Worm (Caenorhabditis elegans): ENCODE results near the gene srj-5.

Gene srj-5

DNA sequence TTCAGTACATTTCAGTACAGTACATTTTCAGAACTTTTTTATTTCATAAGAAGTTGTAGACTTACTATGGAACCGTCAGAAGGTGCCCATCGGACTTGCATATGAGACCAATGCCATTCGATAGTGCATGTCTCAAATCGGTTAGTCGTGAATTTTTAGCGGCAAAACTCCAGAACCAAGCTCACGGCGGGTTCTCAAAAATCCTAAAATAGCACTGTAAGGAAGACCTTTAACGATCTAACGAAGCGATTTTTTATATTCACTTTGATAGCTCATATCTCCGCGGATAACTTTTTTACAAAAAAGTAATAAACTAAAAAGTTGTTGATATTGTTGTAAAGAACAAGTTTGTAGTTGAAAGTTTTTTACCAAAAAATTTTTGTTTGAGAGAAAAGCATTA, 21.4 kb upstream of the srj-5 start, which contains the start of gene sru-25:
TSS of gene sru-25 (minus strand) at position 101 of the 400 bp plus-strand sequence.
- TF ChIP-seq W03F9.2 (tag; optimal IDR thresholded peaks at IDR 0.05) = no peak
- TF ChIP-seq dao-5 (tag; optimal IDR thresholded peaks at IDR 0.05) = no peak
- TF ChIP-seq him-1 (tag; optimal IDR thresholded peaks at IDR 0.05) = no peak

DNA sequence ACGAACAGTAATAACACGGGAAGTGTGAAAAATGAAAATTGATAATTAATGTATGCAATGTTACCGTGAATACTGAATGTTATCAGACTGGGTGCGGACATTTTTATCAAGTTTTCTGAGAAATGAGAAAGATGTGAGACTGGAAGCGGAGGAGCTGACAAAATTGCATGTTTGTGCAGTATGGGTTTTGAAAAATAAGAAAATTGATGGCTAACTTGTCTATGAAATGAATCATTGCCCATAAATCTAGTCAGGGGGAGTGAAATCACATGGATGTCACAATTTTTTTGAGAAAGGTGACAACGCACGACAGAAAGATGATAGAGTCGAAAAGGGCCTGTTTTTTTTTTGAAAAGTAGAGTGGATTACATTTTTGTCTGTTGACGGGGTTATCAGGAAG, 18.5 kb upstream of the srj-5 start, which contains the start of gene sru-24:
TSS of gene sru-24 (minus strand) at position 101 of the 400 bp plus-strand sequence.
- TF ChIP-seq dao-5 (tag; optimal IDR thresholded peaks at IDR 0.05) = no peak
- no peak for TF ChIP-seq him-1 (tag; optimal IDR thresholded peaks at IDR 0.05)
- no peak for TF ChIP-seq W03F9.2 (tag; optimal IDR thresholded peaks at IDR 0.05)

- TF ChIP-seq him-1 (tag; optimal IDR thresholded peaks at IDR 0.05) (no peak), W03F9.2 (tag; optimal IDR thresholded peaks at IDR 0.05) (no peak), dao-5 (tag; optimal IDR thresholded peaks at IDR 0.05) (no peak)
These were observed 14.6 kb upstream of the srj-5 start, which contains the start of gene nhr-180 for ce11 chrV:667459-667858. Gene nhr-180 (minus strand): TSS chrV:667510.

DNA sequence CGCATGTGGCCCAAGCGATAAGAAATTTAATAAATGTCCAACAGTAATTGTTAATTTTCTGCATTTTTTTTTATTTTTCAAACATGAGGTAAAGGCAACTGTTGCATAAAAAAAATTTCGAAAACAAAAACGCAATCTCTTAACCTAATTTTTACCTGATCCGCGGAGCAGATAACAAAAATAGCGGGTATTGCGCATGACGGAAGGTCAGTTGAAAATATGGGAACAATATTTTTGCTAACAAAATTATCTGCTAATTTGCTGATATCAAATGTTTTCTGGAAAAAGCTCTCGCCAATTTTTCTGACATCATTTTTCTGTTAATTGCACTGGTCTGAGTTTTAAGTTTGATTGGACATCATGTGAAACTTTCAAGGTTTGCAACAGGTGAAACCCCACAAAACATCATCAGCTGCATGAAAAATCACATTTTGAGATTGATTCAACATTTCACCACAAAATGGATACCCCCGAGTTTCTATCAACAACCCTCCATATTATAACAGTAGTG, 11.6 kb upstream of the srj-5 start, which contains the start of the genes F31F4.11 and srh-266:
TSS of gene F31F4.11 (minus strand) at position 101 of the 511 bp plus-strand sequence.
TSS of gene srh-266 (plus strand) at position 461 of the 511 bp plus-strand sequence.
- TF ChIP-seq dao-5 (tag; optimal IDR thresholded peaks at IDR 0.05) (no peak), W03F9.2 (tag; optimal IDR thresholded peaks at IDR 0.05) (no peak), him-1 (tag; optimal IDR thresholded peaks at IDR 0.05) (no peak)

DNA sequence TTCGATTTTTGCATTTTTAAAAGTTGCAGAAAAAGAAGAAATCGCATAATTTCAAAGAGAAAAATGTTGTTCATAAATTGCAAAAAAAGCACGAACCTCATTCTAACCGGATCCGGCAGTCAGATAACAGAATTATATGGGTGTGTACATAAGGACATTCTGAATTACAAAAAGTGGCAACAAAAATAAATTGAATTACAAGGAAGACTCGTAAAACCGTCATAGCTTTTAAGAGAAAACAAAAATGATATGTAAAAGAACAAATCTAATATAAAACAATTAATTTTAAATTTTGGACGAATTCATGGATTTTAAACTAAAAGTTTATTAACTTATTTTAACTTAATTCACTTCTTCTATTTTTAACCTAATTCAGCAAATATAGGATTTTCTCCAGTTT, 7.4 kb upstream of the srj-5 start, which contains the start of gene F31F4.17:
TSS of gene F31F4.17 (minus strand) at position 101 of the 400 bp plus-strand sequence.
- TF ChIP-seq W03F9.2 (tag; optimal IDR thresholded peaks at IDR 0.05) (no peak), him-1 (tag; optimal IDR thresholded peaks at IDR 0.05) (no peak), dao-5 (tag; optimal IDR thresholded peaks at IDR 0.05) (no peak)

ce11 chrV:657678-658077, 4.8 kb upstream of the srj-5 start, which contains the start of gene srh-246:
Gene srh-246 (minus strand): TSS chrV:657778.
- no peak for TF ChIP-seq W03F9.2 (tag; optimal IDR thresholded peaks at IDR 0.05)
- TF ChIP-seq dao-5 (tag; optimal IDR thresholded peaks at IDR 0.05) = no peak
- no peak for TF ChIP-seq him-1 (tag; optimal IDR thresholded peaks at IDR 0.05)

- TF ChIP-seq him-1 (tag; optimal IDR thresholded peaks at IDR 0.05) (no peak), W03F9.2 (tag; optimal IDR thresholded peaks at IDR 0.05) (no peak), dao-5 (tag; optimal IDR thresholded peaks at IDR 0.05) (no peak)
These were observed 3.0 kb upstream of the srj-5 start, which contains the start of gene srh-245 for ce11 chrV:655823-656222. Gene srh-245 (minus strand): TSS chrV:655923.

- TF ChIP-seq dao-5 (tag; optimal IDR thresholded peaks at IDR 0.05) (no peak), him-1 (tag; optimal IDR thresholded peaks at IDR 0.05) (no peak), W03F9.2 (tag; optimal IDR thresholded peaks at IDR 0.05) (no peak)
These were observed 1.6 kb upstream of the srj-5 start, which contains the start of gene srj-6 for ce11 chrV:654402-654801. Gene srj-6 (minus strand): TSS chrV:654502.

ce11 chrV:646888-647287, 6.0 kb downstream of the srj-5 start, which contains the start of gene ugt-42:
Gene ugt-42 (plus strand): TSS chrV:647188.
- TF ChIP-seq W03F9.2 (tag; optimal IDR thresholded peaks at IDR 0.05) = no peak
- TF ChIP-seq dao-5 (tag; optimal IDR thresholded peaks at IDR 0.05) = no peak
- no peak for TF ChIP-seq him-1 (tag; optimal IDR thresholded peaks at IDR 0.05)

DNA sequence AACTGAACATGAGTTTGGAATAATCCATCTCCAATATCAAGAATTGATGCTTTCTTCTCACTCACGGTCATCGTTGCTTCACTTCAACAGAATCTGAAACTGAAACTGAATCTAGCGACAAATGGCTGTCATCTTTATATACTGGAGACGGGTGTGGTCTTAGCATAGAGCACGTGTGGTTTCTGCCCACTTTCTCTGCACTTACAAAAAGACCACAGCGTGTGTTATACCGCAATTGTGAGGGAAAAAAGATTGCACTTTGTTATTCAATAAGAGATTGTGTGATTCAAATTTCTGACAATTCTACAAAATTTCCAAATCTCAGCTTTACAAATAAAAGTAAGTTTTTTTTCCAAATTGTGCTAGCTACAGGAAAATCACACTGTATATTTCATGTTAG, 6.7 kb downstream of the srj-5 start, which contains the start of gene F48G7.12:
TSS of gene F48G7.12 (minus strand) at position 101 of the 400 bp plus-strand sequence.
- TF ChIP-seq W03F9.2 (tag; optimal IDR thresholded peaks at IDR 0.05) (no peak), him-1 (tag; optimal IDR thresholded peaks at IDR 0.05) (no peak), dao-5 (tag; optimal IDR thresholded peaks at IDR 0.05) (no peak)

- TF ChIP-seq him-1 (tag; optimal IDR thresholded peaks at IDR 0.05) (no peak), dao-5 (tag; optimal IDR thresholded peaks at IDR 0.05) (no peak), W03F9.2 (tag; optimal IDR thresholded peaks at IDR 0.05) (no peak)
These were observed 10.1 kb downstream of the srj-5 start, which contains the start of gene nhr-190 for ce11 chrV:642750-643149. Gene nhr-190 (minus strand): TSS chrV:642924.

ce11 chrV:638328-638727, 14.5 kb downstream of the srj-5 start, which contains the start of gene srj-37:
Gene srj-37 (plus strand): TSS chrV:638628.
- no peak for TF ChIP-seq W03F9.2 (tag; optimal IDR thresholded peaks at IDR 0.05)

- TF ChIP-seq W03F9.2 (tag; optimal IDR thresholded peaks at IDR 0.05) (no peak), dao-5 (tag; optimal IDR thresholded peaks at IDR 0.05) (no peak), him-1 (tag; optimal IDR thresholded peaks at IDR 0.05) (no peak)
These were observed 16.6 kb downstream of the srj-5 start, which contains the start of gene pals-31 for ce11 chrV:636281-636680. Gene pals-31 (plus strand): TSS chrV:636581.

- TF ChIP-seq him-1 (tag; optimal IDR thresholded peaks at IDR 0.05) = no peak
- no peak for TF ChIP-seq dao-5 (tag; optimal IDR thresholded peaks at IDR 0.05)
- no peak for TF ChIP-seq W03F9.2 (tag; optimal IDR thresholded peaks at IDR 0.05)
These were observed 17.2 kb downstream of the srj-5 start for ce11 chrV:635630-636029.
